Fruit fly (Drosophila melanogaster) whole organism, pupa: ENCODE data around the gene CG5860.

Source experiments
- CG10348 ChIP-seq: fragments of 200-800 bp; sonication (Bioruptor generic); IDR thresholded peaks from 2 replicates; pipeline ENCODE4 v1.3.6; 2022; ENCODE audit warnings: missing biosample characterization, missing genetic modification characterization
- CG12605 ChIP-seq: fragments of 200-800 bp; sonication (Bioruptor generic); IDR thresholded peaks from 2 replicates; pipeline ENCODE4 v1.3.6; 2022; ENCODE audit warnings: missing biosample characterization, missing genetic modification characterization
- CG13204 ChIP-seq: fragments of 200-800 bp; sonication (Bioruptor generic); optimal IDR thresholded peaks from 2 replicates; lab custom pipeline; 2018; ENCODE audit warnings: missing biosample characterization, mild to moderate bottlenecking, missing genetic modification characterization, moderate library complexity
- CG14655 ChIP-seq: fragments of 200-800 bp; sonication (Bioruptor generic); optimal IDR thresholded peaks from 3 replicates; lab custom pipeline; 2017; ENCODE audit warnings: mild to moderate bottlenecking, missing biosample characterization, missing genetic modification reagents, missing genetic modification characterization
- CG15710 ChIP-seq: fragments of 200-800 bp; sonication (Bioruptor generic); optimal IDR thresholded peaks from 2 replicates; lab custom pipeline; 2018; ENCODE audit warnings: missing biosample characterization, mild to moderate bottlenecking, missing genetic modification characterization, moderate library complexity
- CG17806 ChIP-seq: fragments of 200-800 bp; sonication (Bioruptor generic); optimal IDR thresholded peaks from 2 replicates; lab custom pipeline; 2018; ENCODE audit warnings: missing biosample characterization, mild to moderate bottlenecking, missing genetic modification characterization, moderate library complexity
- CG32121 ChIP-seq: fragments of 200-800 bp; sonication (Bioruptor generic); IDR thresholded peaks from 2 replicates; pipeline ENCODE4 v1.3.6; 2022; ENCODE audit warnings: missing biosample characterization, missing genetic modification characterization
- CG34367 ChIP-seq: fragments of 200-800 bp; sonication (Bioruptor generic); optimal IDR thresholded peaks from 2 replicates; lab custom pipeline; 2018; ENCODE audit warnings: missing biosample characterization, mild to moderate bottlenecking, missing genetic modification characterization
- CG4496 ChIP-seq: fragments of 200-800 bp; sonication (Bioruptor generic); IDR thresholded peaks from 3 replicates; pipeline ENCODE4 v1.3.6; 2022; ENCODE audit warnings: missing biosample characterization, missing genetic modification characterization
- CG8159 ChIP-seq: fragments of 200-800 bp; sonication (Bioruptor generic); optimal IDR thresholded peaks from 3 replicates; lab custom pipeline; 2018; ENCODE audit warnings: missing biosample characterization, mild to moderate bottlenecking, missing genetic modification characterization, moderate library complexity
- CG8301 ChIP-seq: fragments of 200-800 bp; sonication (Bioruptor generic); optimal IDR thresholded peaks from 2 replicates; lab custom pipeline; 2018; ENCODE audit warnings: missing biosample characterization, mild to moderate bottlenecking, missing genetic modification characterization
- CG9948 ChIP-seq: fragments of 200-800 bp; sonication (Bioruptor generic); optimal IDR thresholded peaks from 2 replicates; lab custom pipeline; 2018; ENCODE audit warnings: missing biosample characterization, mild to moderate bottlenecking, missing genetic modification characterization, moderate library complexity
- D1 ChIP-seq: fragments of 200-800 bp; sonication (Bioruptor generic); optimal IDR thresholded peaks from 2 replicates; lab custom pipeline; 2018; ENCODE audit warnings: missing biosample characterization, mild to moderate bottlenecking, missing genetic modification characterization, moderate library complexity
- EcR ChIP-seq: fragments of 200-800 bp; sonication (Bioruptor generic); optimal IDR thresholded peaks from 3 replicates; lab custom pipeline; 2019; ENCODE audit warnings: missing biosample characterization, missing genetic modification characterization, mild to moderate bottlenecking, moderate library complexity, missing genetic modification reagents
- Ets98B ChIP-seq: fragments of 200-800 bp; sonication (Bioruptor generic); IDR thresholded peaks from 2 replicates; pipeline ENCODE4 v1.3.6; 2022; ENCODE audit warnings: missing biosample characterization, missing genetic modification characterization
- Pif1A ChIP-seq: fragments of 200-800 bp; sonication (Bioruptor generic); optimal IDR thresholded peaks from 3 replicates; lab custom pipeline; 2016; ENCODE audit warnings: missing biosample characterization, missing genetic modification characterization
- Pif1B ChIP-seq: fragments of 200-800 bp; sonication (Bioruptor generic); optimal IDR thresholded peaks from 3 replicates; lab custom pipeline; 2016; ENCODE audit warnings: missing biosample characterization, missing genetic modification characterization
- Snoo ChIP-seq: fragments of 200-800 bp; sonication (Bioruptor generic); optimal IDR thresholded peaks from 3 replicates; lab custom pipeline; 2017; ENCODE audit warnings: missing biosample characterization, mild to moderate bottlenecking, missing genetic modification characterization, inconsistent platforms
- fd96Ca ChIP-seq: fragments of 200-800 bp; sonication (Bioruptor generic); IDR thresholded peaks from 3 replicates; pipeline ENCODE4 v1.3.6; 2022; ENCODE audit warnings: missing biosample characterization, missing genetic modification characterization
- gl ChIP-seq: fragments of 200-800 bp; sonication (Bioruptor generic); optimal IDR thresholded peaks from 2 replicates; lab custom pipeline; 2018; ENCODE audit warnings: missing biosample characterization, mild to moderate bottlenecking, missing genetic modification characterization
- rn ChIP-seq: fragments of 200-800 bp; sonication (Bioruptor generic); IDR thresholded peaks from 2 replicates; pipeline ENCODE4 v1.3.6; 2022; ENCODE audit warnings: missing biosample characterization, missing genetic modification characterization

The CG5860 gene

DNA sequence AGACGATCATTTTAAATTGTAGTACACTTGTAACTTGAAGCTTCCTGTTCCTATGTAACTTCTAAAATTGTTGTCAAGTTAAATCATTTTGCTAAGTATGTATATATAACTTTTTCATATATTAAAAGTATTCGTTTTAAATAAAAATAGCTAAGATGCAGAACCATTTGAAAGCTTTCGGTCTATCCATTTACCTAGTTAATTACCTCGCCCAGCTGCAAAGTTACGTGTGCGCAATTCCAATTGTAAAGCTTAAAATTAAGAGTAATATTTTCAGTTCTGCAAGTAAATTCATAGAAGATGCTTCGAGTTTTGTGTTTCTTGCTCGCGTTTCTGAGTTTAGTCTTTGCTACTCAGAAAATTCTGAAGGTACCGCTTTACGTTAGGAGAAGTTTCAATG lies at the start of gene CG5860:
CG5860 (plus strand) TSS at position 301 of the 400 bp plus-strand sequence.
- TF ChIP-seq CG13204 (GFP tag; lab: Kevin White, UChicago), result no peak
- no peak for TF ChIP-seq CG17806 (tag; lab: Kevin White, UChicago)
- TF ChIP-seq Pif1B (GFP tag; lab: Kevin White, UChicago), result no peak
- TF ChIP-seq CG10348, result no peak
- TF ChIP-seq rn (GFP tag; lab: Robert Waterston, UW), result no peak
- TF ChIP-seq CG32121 (GFP tag; lab: Robert Waterston, UW), result no peak
- TF ChIP-seq CG9948 (tag; lab: Kevin White, UChicago), result no peak
- TF ChIP-seq Ets98B (GFP tag; lab: Robert Waterston, UW), result no peak
- no peak for TF ChIP-seq CG14655 (GFP tag; lab: Kevin White, UChicago)
- no peak for TF ChIP-seq fd96Ca (GFP tag; lab: Robert Waterston, UW)
- no peak for TF ChIP-seq Snoo
- no peak for TF ChIP-seq gl (tag; lab: Kevin White, UChicago)
- TF ChIP-seq CG12605, result no peak
- TF ChIP-seq EcR (GFP tag; lab: Kevin White, UChicago), result no peak
- TF ChIP-seq CG8301 (tag; lab: Kevin White, UChicago), result no peak
- TF ChIP-seq D1 (tag; lab: Kevin White, UChicago), result no peak
- TF ChIP-seq CG4496, result no peak

dm6 chr3R:17366023-17366422 lies 43.4 kb upstream of the CG5860 start, which contains the start of gene beat-IIa:
Gene beat-IIa (minus strand): TSS chr3R:17366119.
- no peak for TF ChIP-seq D1 (tag; lab: Kevin White, UChicago)
- no peak for TF ChIP-seq CG10348
- TF ChIP-seq Snoo, result no peak
- TF ChIP-seq Pif1A (GFP tag; lab: Kevin White, UChicago), result no peak
- no peak for TF ChIP-seq CG34367 (tag; lab: Kevin White, UChicago)
- no peak for TF ChIP-seq CG14655 (GFP tag; lab: Kevin White, UChicago)
- TF ChIP-seq CG4496, result no peak
- TF ChIP-seq rn (GFP tag; lab: Robert Waterston, UW), result no peak
- TF ChIP-seq CG15710 (tag; lab: Kevin White, UChicago), result no peak

DNA sequence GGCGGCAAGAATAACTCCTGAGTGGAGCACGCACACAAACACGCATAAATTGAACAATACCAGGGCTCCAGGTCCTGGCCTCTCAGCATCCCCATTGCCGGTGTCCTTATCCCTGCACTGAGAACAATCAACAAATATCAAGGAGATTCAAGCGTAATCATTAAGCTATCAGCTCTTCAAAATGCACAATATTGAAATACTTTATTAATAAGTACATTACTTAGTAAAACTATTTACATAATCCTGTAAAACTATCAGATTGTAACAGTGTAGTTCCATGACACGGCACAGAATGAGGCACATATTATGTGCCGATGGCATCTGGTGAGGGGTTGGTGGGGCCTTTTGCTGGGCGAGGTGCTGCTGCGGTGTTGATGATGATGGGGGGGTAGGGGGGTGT lies 38.3 kb upstream of the CG5860 start:
- TF ChIP-seq CG14655 (GFP tag; lab: Kevin White, UChicago), result peak; percentile 22
- no peak for TF ChIP-seq EcR (GFP tag; lab: Kevin White, UChicago)
- TF ChIP-seq CG13204 (GFP tag; lab: Kevin White, UChicago), result no peak
- TF ChIP-seq fd96Ca (GFP tag; lab: Robert Waterston, UW), result peak; percentile 35; the same call in 1 of the 3 replicates
- TF ChIP-seq Pif1A (GFP tag; lab: Kevin White, UChicago), result peak; percentile 11
- no peak for TF ChIP-seq Ets98B (GFP tag; lab: Robert Waterston, UW)
- no peak for TF ChIP-seq CG12605
- TF ChIP-seq CG32121 (GFP tag; lab: Robert Waterston, UW), result peak; percentile 34; the same call in 1 of the 2 replicates
- peak; percentile 8 for TF ChIP-seq CG15710 (tag; lab: Kevin White, UChicago)
- TF ChIP-seq CG8301 (tag; lab: Kevin White, UChicago), result peak; percentile 22
- TF ChIP-seq gl (tag; lab: Kevin White, UChicago), result no peak
- no peak for TF ChIP-seq rn (GFP tag; lab: Robert Waterston, UW)
- TF ChIP-seq D1 (tag; lab: Kevin White, UChicago), result no peak
- TF ChIP-seq CG8159 (tag; lab: Kevin White, UChicago), result peak; percentile 34
- no peak for TF ChIP-seq CG9948 (tag; lab: Kevin White, UChicago)
- TF ChIP-seq CG34367 (tag; lab: Kevin White, UChicago), result no peak
- no peak for TF ChIP-seq CG17806 (tag; lab: Kevin White, UChicago)
- TF ChIP-seq CG10348, result no peak
- no peak for TF ChIP-seq Pif1B (GFP tag; lab: Kevin White, UChicago)
- no peak for TF ChIP-seq Snoo
- TF ChIP-seq CG4496, result peak; percentile 35; the same call in 1 of the 3 replicates

DNA sequence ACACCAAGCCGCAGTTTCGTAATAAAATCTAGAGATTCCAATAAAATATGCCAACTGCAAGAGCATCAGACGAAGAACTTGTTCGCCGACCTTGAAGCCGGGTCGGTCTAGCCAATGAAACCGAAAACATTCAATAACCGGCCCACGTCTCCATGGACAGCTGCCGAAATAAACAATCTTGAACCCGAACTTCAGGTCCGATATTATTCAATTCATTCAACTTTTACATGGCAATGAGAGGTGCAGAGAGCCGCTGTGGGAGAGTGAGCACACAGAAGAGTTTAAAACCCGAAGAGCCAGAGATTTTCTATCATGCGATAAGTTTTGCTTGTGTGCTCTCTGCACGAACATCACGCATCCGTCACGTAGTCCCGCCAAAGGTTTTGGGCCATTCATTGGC lies 31.9 kb upstream of the CG5860 start:
- TF ChIP-seq Pif1B (GFP tag; lab: Kevin White, UChicago) (no peak), CG4496 (peak; percentile 50; the same call in 1 of the 3 replicates), CG10348 (no peak), CG17806 (tag; lab: Kevin White, UChicago) (no peak), EcR (GFP tag; lab: Kevin White, UChicago) (peak; percentile 90)

- peak; percentile 37 for TF ChIP-seq CG8159 (tag; lab: Kevin White, UChicago)
- peak; percentile 12 for TF ChIP-seq CG17806 (tag; lab: Kevin White, UChicago)
- no peak for TF ChIP-seq fd96Ca (GFP tag; lab: Robert Waterston, UW)
These were observed 30.4 kb upstream of the CG5860 start for dm6 chr3R:17379051-17379450.

dm6 chr3R:17379742-17380141 lies 29.7 kb upstream of the CG5860 start, which contains the start of gene lute:
Gene lute (plus strand): TSS chr3R:17379944.
- TF ChIP-seq rn (GFP tag; lab: Robert Waterston, UW) (no peak), EcR (GFP tag; lab: Kevin White, UChicago) (peak; percentile 81)

DNA sequence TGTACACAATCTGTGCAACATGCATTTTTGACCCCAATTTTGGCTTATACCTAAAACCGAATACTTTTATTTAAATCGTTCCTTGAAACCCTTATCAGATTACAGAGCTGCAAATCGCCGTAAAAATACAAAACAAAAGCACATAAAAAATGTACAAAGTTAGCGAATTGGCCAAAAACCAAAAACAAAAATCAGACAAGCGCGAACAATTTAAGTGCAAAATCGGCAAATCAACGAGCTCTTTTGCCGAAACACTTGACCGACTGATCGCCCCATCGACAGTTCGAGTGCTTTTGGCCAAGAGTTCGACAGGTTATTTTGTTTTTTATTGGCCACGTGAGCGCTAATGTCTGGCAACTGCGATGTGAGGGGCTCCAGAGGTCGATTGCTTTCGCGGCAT lies 27.5 kb upstream of the CG5860 start:
- TF ChIP-seq EcR (GFP tag; lab: Kevin White, UChicago) (no peak), Snoo (no peak), gl (tag; lab: Kevin White, UChicago) (no peak), CG15710 (tag; lab: Kevin White, UChicago) (no peak), Ets98B (GFP tag; lab: Robert Waterston, UW) (no peak), rn (GFP tag; lab: Robert Waterston, UW) (no peak), Pif1A (GFP tag; lab: Kevin White, UChicago) (no peak), CG9948 (tag; lab: Kevin White, UChicago) (no peak), CG12605 (no peak), CG4496 (no peak), CG8301 (tag; lab: Kevin White, UChicago) (no peak), CG14655 (GFP tag; lab: Kevin White, UChicago) (no peak), D1 (tag; lab: Kevin White, UChicago) (no peak), Pif1B (GFP tag; lab: Kevin White, UChicago) (no peak), CG8159 (tag; lab: Kevin White, UChicago) (no peak)
